Fruit fly (Drosophila melanogaster) whole organism: Measurements from ENCODE around the gene ebd1.

Source experiments
- Dll ChIP-seq: fragments of >200 bp; optimal IDR thresholded peaks from 2 replicates; lab custom pipeline; 2017
- psq ChIP-seq: fragments of >200 bp; optimal IDR thresholded peaks from 2 replicates; lab custom pipeline; 2017

DNA sequence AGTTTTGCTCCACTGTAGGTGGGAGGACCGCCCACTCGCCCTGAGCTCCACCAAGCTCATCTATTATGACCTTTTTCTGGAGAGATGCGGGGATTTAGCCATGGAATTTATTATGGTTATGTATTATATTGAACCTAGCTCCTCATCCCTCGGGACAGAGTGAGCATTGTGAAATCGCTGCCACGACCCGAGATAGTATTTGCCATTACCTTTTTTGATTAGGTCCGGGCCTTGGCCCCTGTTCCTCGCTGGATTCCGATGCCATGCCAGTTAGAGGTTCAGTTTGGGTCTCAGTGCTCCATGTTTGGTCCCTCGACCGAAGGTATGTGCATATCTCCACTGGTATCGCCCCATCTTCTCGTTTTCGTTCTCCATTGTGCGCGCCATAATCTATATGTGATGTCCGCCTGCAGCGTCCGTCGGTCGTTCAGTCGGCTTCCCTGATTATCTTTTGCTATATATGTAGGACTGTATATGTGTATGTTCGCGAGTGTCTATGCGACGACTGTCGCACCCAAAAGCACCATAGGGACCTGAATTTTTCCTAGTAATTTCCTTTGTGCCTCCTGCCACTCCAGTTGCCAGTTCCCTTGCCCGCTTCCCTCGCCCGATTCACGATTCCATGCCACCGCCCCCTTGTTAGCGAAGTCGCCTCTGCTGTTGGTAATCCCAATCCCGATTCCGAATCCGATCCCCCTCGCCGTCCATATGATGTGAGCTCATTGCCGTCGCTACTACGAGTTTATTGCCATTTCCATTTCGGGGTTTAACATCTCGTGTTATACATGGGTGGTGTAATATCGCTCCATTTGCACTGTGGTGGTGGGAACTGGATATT lies 16.7 kb upstream of the ebd1 start:
- TF ChIP-seq Dll (lab: Kevin White, UChicago) (no peak), psq (lab: Kevin White, UChicago) (no peak)
